Worm (Caenorhabditis elegans) whole organism, L3 larva: Measurements from ENCODE around the gene F56C3.4.

Experiments
- R02D3.7 ChIP-seq: fragments of 150-350 bp; optimal IDR thresholded peaks from 2 replicates; lab custom pipeline; 2014; ENCODE audit warnings: missing biosample characterization, missing genetic modification characterization
- ZK546.5 ChIP-seq: sonication (generic microtip); optimal IDR thresholded peaks from 2 replicates; lab custom pipeline; 2017; ENCODE audit warnings: missing biosample characterization, missing genetic modification characterization
- aly-2 ChIP-seq: fragments of 150-350 bp; optimal IDR thresholded peaks from 2 replicates; lab custom pipeline; 2014; ENCODE audit warnings: missing biosample characterization, missing genetic modification characterization
- ama-1 ChIP-seq: fragments of 150-350 bp; optimal IDR thresholded peaks from 2 replicates; lab custom pipeline; 2018
- ceh-16 ChIP-seq: sonication (generic microtip); optimal IDR thresholded peaks from 2 replicates; lab custom pipeline; 2017; ENCODE audit warnings: missing biosample characterization, missing genetic modification characterization
- ceh-28 ChIP-seq: fragments of 150-350 bp; optimal IDR thresholded peaks from 2 replicates; lab custom pipeline; 2014; ENCODE audit warnings: missing biosample characterization, missing genetic modification reagents, missing genetic modification characterization
- ceh-82 ChIP-seq: fragments of 150-350 bp; optimal IDR thresholded peaks from 2 replicates; lab custom pipeline; 2014; ENCODE audit warnings: missing biosample characterization, missing genetic modification characterization
- ceh-9 ChIP-seq: sonication (generic microtip); optimal IDR thresholded peaks from 2 replicates; lab custom pipeline; 2018; ENCODE audit warnings: missing biosample characterization, missing genetic modification characterization
- daf-12 ChIP-seq: fragments of 150-350 bp; optimal IDR thresholded peaks from 2 replicates; lab custom pipeline; 2014; ENCODE audit warnings: missing biosample characterization, missing genetic modification reagents, missing genetic modification characterization
- egl-27 ChIP-seq: sonication (generic microtip); optimal IDR thresholded peaks from 4 replicates; lab custom pipeline; 2017; ENCODE audit warnings: missing biosample characterization, missing genetic modification reagents, missing genetic modification characterization
- egl-5 ChIP-seq: fragments of 150-350 bp; optimal IDR thresholded peaks from 2 replicates; lab custom pipeline; 2017; ENCODE audit warnings: missing biosample characterization, missing genetic modification reagents, missing genetic modification characterization, inconsistent platforms
- elt-1 ChIP-seq: fragments of 150-350 bp; optimal IDR thresholded peaks from 2 replicates; lab custom pipeline; 2014; ENCODE audit warnings: missing biosample characterization, missing genetic modification characterization
- elt-2 ChIP-seq: sonication (generic microtip); optimal IDR thresholded peaks from 2 replicates; lab custom pipeline; 2016; ENCODE audit warnings: missing genetic modification reagents, mild to moderate bottlenecking, missing genetic modification characterization, missing compliant biosample characterization
- elt-3 ChIP-seq, 3 experiments: fragments of 150-350 bp in 1 of 3; sonication (generic microtip) in 2 of 3; optimal IDR thresholded peaks; 2 replicates in 2 of 3; 4 replicates in 1 of 3; lab custom pipeline; 2014 to 2017; ENCODE audit warnings: missing biosample characterization in 3 of 3, missing genetic modification characterization in 3 of 3
- eor-1 ChIP-seq, 2 experiments: fragments of 150-350 bp; optimal IDR thresholded peaks; 2 replicates each; lab custom pipeline; 2014 to 2018; ENCODE audit warnings: missing biosample characterization in 2 of 2, missing genetic modification characterization in 2 of 2
- fkh-10 ChIP-seq: sonication (generic microtip); optimal IDR thresholded peaks from 2 replicates; lab custom pipeline; 2017; ENCODE audit warnings: missing biosample characterization, missing genetic modification reagents, missing genetic modification characterization
- fkh-2 ChIP-seq: fragments of 150-350 bp; optimal IDR thresholded peaks from 2 replicates; lab custom pipeline; 2014; ENCODE audit warnings: missing biosample characterization, missing genetic modification reagents, missing genetic modification characterization
- fos-1 ChIP-seq: fragments of 150-350 bp; optimal IDR thresholded peaks from 2 replicates; lab custom pipeline; 2014; ENCODE audit warnings: missing biosample characterization, missing genetic modification characterization
- hmg-11 ChIP-seq: sonication (generic microtip); optimal IDR thresholded peaks from 2 replicates; lab custom pipeline; 2016; ENCODE audit warnings: missing genetic modification characterization, missing compliant biosample characterization
- jun-1 ChIP-seq: fragments of 150-350 bp; optimal IDR thresholded peaks from 2 replicates; lab custom pipeline; 2014; ENCODE audit warnings: missing biosample characterization, missing genetic modification reagents, missing genetic modification characterization
- lin-15B ChIP-seq: fragments of 150-350 bp; optimal IDR thresholded peaks from 2 replicates; lab custom pipeline; 2014; ENCODE audit warnings: missing biosample characterization, missing genetic modification characterization
- lin-39 ChIP-seq: fragments of 150-350 bp; optimal IDR thresholded peaks from 2 replicates; lab custom pipeline; 2018; ENCODE audit warnings: missing biosample characterization, missing genetic modification reagents, missing genetic modification characterization
- lsy-12 ChIP-seq: sonication (generic microtip); optimal IDR thresholded peaks from 2 replicates; lab custom pipeline; 2016; ENCODE audit warnings: mild to moderate bottlenecking, missing genetic modification characterization, missing compliant biosample characterization
- mdl-1 ChIP-seq: fragments of 150-350 bp; optimal IDR thresholded peaks from 2 replicates; lab custom pipeline; 2014; ENCODE audit warnings: missing biosample characterization, missing genetic modification characterization
- mml-1 ChIP-seq: fragments of 150-350 bp; sonication (generic microtip); optimal IDR thresholded peaks from 3 replicates; lab custom pipeline; 2014; ENCODE audit warnings: missing biosample characterization, missing genetic modification characterization
- nfya-1 ChIP-seq: sonication (generic microtip); optimal IDR thresholded peaks from 2 replicates; lab custom pipeline; 2017; ENCODE audit warnings: missing genetic modification characterization, mild to moderate bottlenecking, missing compliant biosample characterization, antibody characterized with exemption, moderate library complexity; ENCODE audit not compliant: insufficient read depth
- nhr-11 ChIP-seq: fragments of 150-350 bp; optimal IDR thresholded peaks from 2 replicates; lab custom pipeline; 2014; ENCODE audit warnings: missing biosample characterization, missing genetic modification characterization
- nhr-12 ChIP-seq: fragments of 150-350 bp; optimal IDR thresholded peaks from 2 replicates; lab custom pipeline; 2014; ENCODE audit warnings: missing biosample characterization, missing genetic modification characterization
- nhr-23 ChIP-seq: fragments of 150-350 bp; optimal IDR thresholded peaks from 2 replicates; lab custom pipeline; 2014; ENCODE audit warnings: missing biosample characterization, missing genetic modification reagents, missing genetic modification characterization
- nhr-237 ChIP-seq: fragments of 150-350 bp; optimal IDR thresholded peaks from 2 replicates; lab custom pipeline; 2014; ENCODE audit warnings: missing biosample characterization, missing genetic modification characterization
- nhr-25 ChIP-seq: sonication (generic microtip); optimal IDR thresholded peaks from 2 replicates; lab custom pipeline; 2017; ENCODE audit warnings: missing biosample characterization, missing genetic modification characterization
- nhr-28 ChIP-seq: fragments of 150-350 bp; optimal IDR thresholded peaks from 2 replicates; lab custom pipeline; 2014; ENCODE audit warnings: missing biosample characterization, missing genetic modification characterization
- nhr-43 ChIP-seq: sonication (generic microtip); optimal IDR thresholded peaks from 2 replicates; lab custom pipeline; 2016; ENCODE audit warnings: mild to moderate bottlenecking, missing genetic modification characterization, missing compliant biosample characterization; ENCODE audit not compliant: poor library complexity, severe bottlenecking
- nhr-67 ChIP-seq: fragments of 150-350 bp; optimal IDR thresholded peaks from 2 replicates; lab custom pipeline; 2014; ENCODE audit warnings: missing biosample characterization, missing genetic modification characterization
- nhr-76 ChIP-seq: fragments of 150-350 bp; sonication (generic microtip); optimal IDR thresholded peaks from 5 replicates; lab custom pipeline; 2014; ENCODE audit warnings: missing biosample characterization, missing genetic modification characterization
- nhr-77 ChIP-seq: fragments of 150-350 bp; optimal IDR thresholded peaks from 2 replicates; lab custom pipeline; 2014; ENCODE audit warnings: missing biosample characterization, missing genetic modification characterization
- pha-4 ChIP-seq: fragments of 150-350 bp; optimal IDR thresholded peaks from 2 replicates; lab custom pipeline; 2014; ENCODE audit warnings: missing biosample characterization, missing genetic modification reagents, missing genetic modification characterization
- pqm-1 ChIP-seq: fragments of 150-350 bp; optimal IDR thresholded peaks from 2 replicates; lab custom pipeline; 2017; ENCODE audit warnings: missing biosample characterization, missing genetic modification characterization, inconsistent platforms
- sea-2 ChIP-seq: fragments of 150-350 bp; sonication (generic microtip); optimal IDR thresholded peaks from 4 replicates; lab custom pipeline; 2014; ENCODE audit warnings: missing biosample characterization, missing genetic modification reagents, missing genetic modification characterization
- skn-1 ChIP-seq: fragments of 150-350 bp; optimal IDR thresholded peaks from 2 replicates; lab custom pipeline; 2014; ENCODE audit warnings: missing biosample characterization, missing genetic modification characterization
- snpc-4 ChIP-seq: fragments of 150-350 bp; optimal IDR thresholded peaks from 2 replicates; lab custom pipeline; 2014; ENCODE audit warnings: missing biosample characterization, missing genetic modification characterization
- tbx-2 ChIP-seq: sonication (generic microtip); optimal IDR thresholded peaks from 2 replicates; lab custom pipeline; 2016; ENCODE audit warnings: mild to moderate bottlenecking, missing genetic modification characterization, missing compliant biosample characterization
- unc-39 ChIP-seq: sonication (generic microtip); optimal IDR thresholded peaks from 4 replicates; lab custom pipeline; 2017; ENCODE audit warnings: missing biosample characterization, missing genetic modification characterization
- unc-62 ChIP-seq: fragments of 150-350 bp; sonication (generic microtip); optimal IDR thresholded peaks from 4 replicates; lab custom pipeline; 2014; ENCODE audit warnings: missing biosample characterization, missing genetic modification reagents, missing genetic modification characterization
- zag-1 ChIP-seq: fragments of 150-350 bp; optimal IDR thresholded peaks from 2 replicates; lab custom pipeline; 2014; ENCODE audit warnings: missing biosample characterization, missing genetic modification characterization
- ztf-11 ChIP-seq: fragments of 150-350 bp; optimal IDR thresholded peaks from 2 replicates; lab custom pipeline; 2014; ENCODE audit warnings: missing biosample characterization, missing genetic modification characterization
- ztf-4 ChIP-seq: fragments of 150-350 bp; optimal IDR thresholded peaks from 2 replicates; lab custom pipeline; 2014; ENCODE audit warnings: missing biosample characterization, missing genetic modification characterization

F56C3.4 gene

ce11 chrX:1394437-1394836 is 33.9 kb upstream of the F56C3.4 start:
- TF ChIP-seq mdl-1: no peak
- TF ChIP-seq elt-2: peak; percentile 4

- TF ChIP-seq nhr-76 (tag; lab: Kevin White, UChicago) (no peak), ztf-11 (tag; lab: Kevin White, UChicago) (no peak), lin-15B (no peak), nhr-67 (tag; lab: Kevin White, UChicago) (no peak), ama-1 (no peak), ceh-16 (no peak), ZK546.5 (no peak), jun-1 (tag; lab: Kevin White, UChicago) (no peak), fkh-10 (no peak), aly-2 (no peak), nfya-1 (tag; lab: Kevin White, UChicago) (no peak)
- TF ChIP-seq, all 47 proteins: peak for 0
Measured at ce11 chrX:1393891-1394290, 33.4 kb upstream of the F56C3.4 start, which contains the start of gene F56C3.9. TSS of gene F56C3.9 (minus strand) at chrX:1393991.

ce11 chrX:1389382-1389983 is 29.0 kb upstream of the F56C3.4 start:
- TF ChIP-seq egl-27 (tag; lab: Kevin White, UChicago): peak; percentile 71
- TF ChIP-seq fkh-2 (tag; lab: Kevin White, UChicago): peak; percentile 31
- peak; percentile 70 for TF ChIP-seq nfya-1 (tag; lab: Kevin White, UChicago)
- TF ChIP-seq ztf-11 (tag; lab: Kevin White, UChicago): peak; percentile 30
- TF ChIP-seq pha-4 (tag; lab: Kevin White, UChicago): peak; percentile 66
- TF ChIP-seq lin-39: peak; percentile 12
- peak; percentile 98 for TF ChIP-seq nhr-43 (tag; lab: Kevin White, UChicago)
- no peak for TF ChIP-seq ztf-4 (tag; lab: Kevin White, UChicago)
- TF ChIP-seq mdl-1: peak; percentile 34
- no peak for TF ChIP-seq ZK546.5
- no peak for TF ChIP-seq nhr-67 (tag; lab: Kevin White, UChicago)
- TF ChIP-seq fos-1 (tag; lab: Kevin White, UChicago): peak; percentile 74
- peak; percentile 88 for TF ChIP-seq nhr-11 (tag; lab: Kevin White, UChicago)
- TF ChIP-seq jun-1 (tag; lab: Kevin White, UChicago): peak; percentile 98
- no peak for TF ChIP-seq eor-1 (tag; optimal IDR thresholded peaks at IDR 0.05; lab: Kevin White, UChicago)
- peak; percentile 81 for TF ChIP-seq fkh-10
- TF ChIP-seq egl-5 (tag; lab: Kevin White, UChicago): peak; percentile 46
- TF ChIP-seq nhr-28 (tag; lab: Kevin White, UChicago): peak; percentile 70
- peak; percentile 1 for TF ChIP-seq daf-12
- peak; percentile 83 for TF ChIP-seq R02D3.7
- peak; percentile 57 for TF ChIP-seq aly-2
- peak; percentile 92 for TF ChIP-seq nhr-77 (tag; lab: Kevin White, UChicago)
- no peak for TF ChIP-seq ceh-16
- TF ChIP-seq nhr-76 (tag; lab: Kevin White, UChicago): peak; percentile 85
- peak; percentile 92 for TF ChIP-seq skn-1 (tag; lab: Kevin White, UChicago)
- peak; percentile 86 for TF ChIP-seq snpc-4 (tag; lab: Kevin White, UChicago)
- peak; percentile 93 for TF ChIP-seq ceh-82 (tag; lab: Kevin White, UChicago)
- peak; percentile 97 for TF ChIP-seq tbx-2 (tag; lab: Kevin White, UChicago)
- no peak for TF ChIP-seq ceh-9 (tag; lab: Kevin White, UChicago)
- peak; percentile 66 for TF ChIP-seq unc-62 (GFP tag; lab: Kevin White, UChicago)
- TF ChIP-seq hmg-11: peak; percentile 83
- TF ChIP-seq pqm-1: peak; percentile 39
- peak in 1 of 3 experiments; percentile 94 for TF ChIP-seq elt-3 (tag; optimal IDR thresholded peaks at IDR 0.05; lab: Kevin White, UChicago)
- TF ChIP-seq sea-2: no peak
- TF ChIP-seq zag-1: no peak
- TF ChIP-seq elt-2: peak; percentile 70
- TF ChIP-seq elt-1 (tag; lab: Kevin White, UChicago): no peak
- TF ChIP-seq unc-39 (tag; lab: Kevin White, UChicago): peak; percentile 11
- no peak for TF ChIP-seq nhr-12
- TF ChIP-seq nhr-23: peak; percentile 94
- no peak for TF ChIP-seq ama-1
- TF ChIP-seq lsy-12: peak; percentile 81
- peak; percentile 96 for TF ChIP-seq ceh-28 (tag; lab: Kevin White, UChicago)
- peak; percentile 52 for TF ChIP-seq nhr-237 (tag; lab: Kevin White, UChicago)
- TF ChIP-seq lin-15B: peak; percentile 33
- TF ChIP-seq mml-1 (tag; lab: Kevin White, UChicago): no peak
- TF ChIP-seq nhr-25 (tag; lab: Kevin White, UChicago): peak; percentile 79
- TF ChIP-seq, all 47 proteins: peak for 35
